Worm (Caenorhabditis elegans): ENCODE measurements around the gene CD4.1.

DNA sequence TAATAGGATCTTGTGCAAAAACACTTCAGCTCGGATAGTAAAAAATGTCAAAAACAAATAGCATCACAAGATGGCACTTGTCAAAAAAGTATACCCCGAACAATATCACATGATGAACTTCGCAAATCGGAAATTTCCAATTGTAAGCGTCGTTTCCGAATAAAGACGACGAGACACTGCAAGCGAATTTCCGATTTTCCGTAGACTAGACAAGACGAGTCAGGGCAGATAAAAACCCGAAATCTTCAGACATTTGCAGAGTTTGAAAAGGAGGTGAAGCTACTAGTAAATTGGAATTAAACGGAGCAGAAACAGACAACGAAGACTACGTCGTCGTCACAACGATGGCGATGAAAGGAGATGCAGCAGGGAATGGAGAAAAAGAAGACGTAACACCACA, 34.7 kb upstream of the CD4.1 start:
- TF ChIP-seq ceh-34 (tag; optimal IDR thresholded peaks at IDR 0.05) = no peak
- no peak for TF ChIP-seq ceh-24 (tag; optimal IDR thresholded peaks at IDR 0.05)
- TF ChIP-seq ttx-3 (tag; optimal IDR thresholded peaks at IDR 0.05) = no peak
- no peak for TF ChIP-seq nhr-11 (tag; optimal IDR thresholded peaks at IDR 0.05)
- no peak for TF ChIP-seq nfya-1 (tag; optimal IDR thresholded peaks at IDR 0.05)
- no peak for TF ChIP-seq elt-2 (tag; optimal IDR thresholded peaks at IDR 0.05)
- TF ChIP-seq ets-4 (tag; optimal IDR thresholded peaks at IDR 0.05) = no peak
- TF ChIP-seq rnt-1 (tag; optimal IDR thresholded peaks at IDR 0.05) = no peak
- no peak for TF ChIP-seq fkh-6 (tag; optimal IDR thresholded peaks at IDR 0.05)
- TF ChIP-seq sdc-2 (tag; optimal IDR thresholded peaks at IDR 0.05) = no peak
- TF ChIP-seq syd-9 (tag; optimal IDR thresholded peaks at IDR 0.05) = no peak

Measured in whole organism, late embryonic.